Fruit fly (Drosophila melanogaster) whole organism, adult: ENCODE results near the gene CG4080.

Source experiments
- CG14711 ChIP-seq: fragments of 200-800 bp; sonication (Bioruptor generic); optimal IDR thresholded peaks from 2 replicates; lab custom pipeline; 2018; ENCODE audit warnings: missing biosample characterization, mild to moderate bottlenecking, missing genetic modification characterization, moderate library complexity
- CG7045 ChIP-seq: fragments of 200-800 bp; sonication (Bioruptor generic); optimal IDR thresholded peaks from 2 replicates; lab custom pipeline; 2017; ENCODE audit warnings: missing biosample characterization, mild to moderate bottlenecking, missing genetic modification characterization
- CG7101 ChIP-seq: fragments of 200-800 bp; sonication (Bioruptor generic); optimal IDR thresholded peaks from 2 replicates; lab custom pipeline; 2018; ENCODE audit warnings: missing biosample characterization, mild to moderate bottlenecking, missing genetic modification characterization, moderate library complexity
- Clk ChIP-seq: fragments of 200-800 bp; sonication (Bioruptor generic); optimal IDR thresholded peaks from 2 replicates; lab custom pipeline; 2017; ENCODE audit warnings: missing biosample characterization, missing genetic modification characterization
- Crg-1 ChIP-seq: fragments of 200-800 bp; sonication (Bioruptor generic); optimal IDR thresholded peaks from 2 replicates; lab custom pipeline; 2016; ENCODE audit warnings: missing biosample characterization, missing genetic modification characterization
- Mnt ChIP-seq: fragments of 200-800 bp; sonication (Bioruptor generic); optimal IDR thresholded peaks from 2 replicates; lab custom pipeline; 2016; ENCODE audit warnings: missing biosample characterization, mild to moderate bottlenecking, missing genetic modification characterization
- bab1 ChIP-seq: fragments of 200-800 bp; sonication (Bioruptor generic); optimal IDR thresholded peaks from 3 replicates; lab custom pipeline; 2019; ENCODE audit warnings: missing biosample characterization, mild to moderate bottlenecking, missing genetic modification characterization, moderate library complexity
- cic ChIP-seq: fragments of 200-800 bp; sonication (Bioruptor generic); optimal IDR thresholded peaks from 2 replicates; lab custom pipeline; 2017; ENCODE audit warnings: missing biosample characterization, mild to moderate bottlenecking, missing genetic modification characterization, moderate library complexity
- kay ChIP-seq: fragments of 200-800 bp; sonication (Bioruptor generic); peaks from one replicate; lab custom pipeline; 2016; ENCODE audit warnings: missing biosample characterization, missing genetic modification characterization, borderline replicate concordance
- ovo ChIP-seq: fragments of 200-800 bp; sonication (Bioruptor generic); optimal IDR thresholded peaks from 2 replicates; lab custom pipeline; 2016; ENCODE audit warnings: missing biosample characterization, missing genetic modification characterization
- pad ChIP-seq: fragments of 200-800 bp; sonication (Bioruptor generic); optimal IDR thresholded peaks from 3 replicates; lab custom pipeline; 2017; ENCODE audit warnings: missing biosample characterization, missing genetic modification characterization, mild to moderate bottlenecking, moderate library complexity, missing genetic modification reagents

- TF ChIP-seq Mnt, result no peak
- no peak for TF ChIP-seq CG7101
- TF ChIP-seq ovo (GFP tag; lab: Kevin White, UChicago), result no peak
- no peak for TF ChIP-seq pad (GFP tag; lab: Kevin White, UChicago)
- no peak for TF ChIP-seq CG7045
- TF ChIP-seq Crg-1 (GFP tag; lab: Kevin White, UChicago), result no peak
- no peak for TF ChIP-seq cic
- TF ChIP-seq CG14711 (tag; lab: Kevin White, UChicago), result no peak
- no peak for TF ChIP-seq bab1
- TF ChIP-seq kay, result no peak
- TF ChIP-seq Clk (GFP tag; lab: Kevin White, UChicago), result no peak
Observed at dm6 chr3L:9353733-9354132, 45.3 kb downstream of the CG4080 start, which contains the start of gene CG32040.
